Worm (Caenorhabditis elegans) whole organism, L4 larva: ENCODE measurements around the gene mig-32.

Experiments used
- F26F4.8 ChIP-seq: fragments of 200-800 bp; sonication (Bioruptor generic); conservative IDR thresholded peaks from 2 replicates; pipeline ENCODE4 v1.3.6; 2022; ENCODE audit warnings: missing genetic modification characterization, missing compliant biosample characterization
- F44E2.7 ChIP-seq: fragments of 200-800 bp; sonication (Bioruptor generic); IDR thresholded peaks from 2 replicates; pipeline ENCODE4 v2.1.2; 2022; ENCODE audit warnings: missing genetic modification characterization, missing compliant biosample characterization
- Y105C5A.15 ChIP-seq: fragments of 200-800 bp; sonication (Bioruptor generic); IDR thresholded peaks from 2 replicates; pipeline ENCODE4 v1.3.6; 2022; ENCODE audit warnings: missing genetic modification characterization, missing compliant biosample characterization
- Y48G9A.11 ChIP-seq: fragments of 200-800 bp; sonication (Bioruptor generic); IDR thresholded peaks from 2 replicates; pipeline ENCODE4 v1.3.6; 2022; ENCODE audit warnings: missing genetic modification reagents, missing genetic modification characterization, missing compliant biosample characterization
- Y5F2A.4 ChIP-seq: fragments of 200-800 bp; sonication (Bioruptor generic); optimal IDR thresholded peaks from 2 replicates; lab custom pipeline; 2018; ENCODE audit warnings: mild to moderate bottlenecking, missing genetic modification characterization, missing compliant biosample characterization
- ZK337.2 ChIP-seq: fragments of 200-800 bp; sonication (Bioruptor generic); IDR thresholded peaks from 2 replicates; pipeline ENCODE4 v1.3.6; 2022; ENCODE audit warnings: missing genetic modification reagents, missing genetic modification characterization, missing compliant biosample characterization
- aha-1 ChIP-seq: fragments of 150-350 bp; peaks from one replicate; lab custom pipeline; 2014; ENCODE audit warnings: missing biosample characterization, missing genetic modification characterization
- ama-1 ChIP-seq: fragments of 150-350 bp; optimal IDR thresholded peaks from 2 replicates; lab custom pipeline; 2014; ENCODE audit warnings: inconsistent platforms, mixed read lengths
- attf-4 ChIP-seq: sonication (generic microtip); optimal IDR thresholded peaks from 3 replicates; lab custom pipeline; 2017; ENCODE audit warnings: missing biosample characterization, missing genetic modification characterization
- cey-2 ChIP-seq: sonication (generic microtip); optimal IDR thresholded peaks from 3 replicates; lab custom pipeline; 2017; ENCODE audit warnings: missing genetic modification characterization, mild to moderate bottlenecking, missing compliant biosample characterization, antibody characterized with exemption, borderline replicate concordance; ENCODE audit not compliant: insufficient read depth
- daf-16 ChIP-seq, 3 experiments: sonication (generic microtip); optimal IDR thresholded peaks; 2 replicates each; lab custom pipeline; 2016 to 2017; ENCODE audit warnings: missing genetic modification characterization in 3 of 3, missing genetic modification reagents in 3 of 3, mild to moderate bottlenecking in 2 of 3, missing compliant biosample characterization in 2 of 3, missing biosample characterization in 1 of 3, moderate library complexity in 1 of 3
- daf-19 ChIP-seq: fragments of 200-800 bp; sonication (Bioruptor generic); conservative IDR thresholded peaks from 2 replicates; pipeline ENCODE4 v1.3.6; 2022; ENCODE audit warnings: missing genetic modification characterization, missing compliant biosample characterization
- dmd-8 ChIP-seq: fragments of 200-800 bp; sonication (Bioruptor generic); IDR thresholded peaks from 2 replicates; pipeline ENCODE4 v1.3.6; 2022; ENCODE audit warnings: missing genetic modification characterization, missing compliant biosample characterization
- dpl-1 ChIP-seq: fragments of 150-350 bp; optimal IDR thresholded peaks from 2 replicates; lab custom pipeline; 2014; ENCODE audit warnings: missing biosample characterization, missing genetic modification reagents, missing genetic modification characterization
- dve-1 ChIP-seq: sonication (generic microtip); optimal IDR thresholded peaks from 2 replicates; lab custom pipeline; 2017; ENCODE audit warnings: antibody characterized with exemption, mild to moderate bottlenecking, missing genetic modification characterization, missing compliant biosample characterization; ENCODE audit not compliant: insufficient read depth
- fkh-10 ChIP-seq: fragments of 150-350 bp; optimal IDR thresholded peaks from 2 replicates; lab custom pipeline; 2014; ENCODE audit warnings: missing biosample characterization, missing genetic modification reagents, missing genetic modification characterization
- fos-1 ChIP-seq: fragments of 150-350 bp; optimal IDR thresholded peaks from 2 replicates; lab custom pipeline; 2014; ENCODE audit warnings: missing biosample characterization, missing genetic modification characterization
- hlh-30 ChIP-seq: sonication (generic microtip); optimal IDR thresholded peaks from 2 replicates; lab custom pipeline; 2017; ENCODE audit warnings: antibody characterized with exemption, mild to moderate bottlenecking, missing genetic modification characterization, missing compliant biosample characterization; ENCODE audit not compliant: insufficient read depth
- hmg-1.1 ChIP-seq: fragments of 200-800 bp; sonication (Bioruptor generic); IDR thresholded peaks from 2 replicates; pipeline ENCODE4 v1.3.6; 2022; ENCODE audit warnings: missing genetic modification reagents, missing genetic modification characterization, missing compliant biosample characterization
- lin-1 ChIP-seq: fragments of 200-800 bp; sonication (Bioruptor generic); IDR thresholded peaks from 2 replicates; pipeline ENCODE4 v1.3.6; 2022; ENCODE audit warnings: missing genetic modification reagents, missing genetic modification characterization, missing compliant biosample characterization
- lin-15B ChIP-seq: fragments of 150-350 bp; sonication (generic microtip); optimal IDR thresholded peaks from 3 replicates; lab custom pipeline; 2014; ENCODE audit warnings: missing biosample characterization, missing genetic modification characterization
- lin-38 ChIP-seq: fragments of 200-800 bp; sonication (Bioruptor generic); IDR thresholded peaks from 2 replicates; pipeline ENCODE4 v1.3.6; 2022; ENCODE audit warnings: missing genetic modification reagents, missing genetic modification characterization, missing compliant biosample characterization
- lir-3 ChIP-seq: sonication (generic microtip); optimal IDR thresholded peaks from 2 replicates; lab custom pipeline; 2016; ENCODE audit warnings: mild to moderate bottlenecking, missing genetic modification characterization, missing compliant biosample characterization
- lsy-2 ChIP-seq, 2 experiments: fragments of 150-350 bp in 1 of 2; sonication (generic microtip) in 1 of 2; optimal IDR thresholded peaks; 2 replicates each; lab custom pipeline; 2014 to 2017; ENCODE audit warnings: missing biosample characterization in 2 of 2, missing genetic modification characterization in 2 of 2
- madf-5 ChIP-seq, 2 experiments: fragments of 200-800 bp; sonication (Bioruptor generic); IDR thresholded peaks; 2 replicates each; pipeline ENCODE4 v1.3.6; 2022; ENCODE audit warnings: missing compliant biosample characterization in 2 of 2, missing genetic modification characterization in 2 of 2
- mdl-1 ChIP-seq, 2 experiments: fragments of 150-350 bp in 1 of 2; sonication (generic microtip) in 1 of 2; optimal IDR thresholded peaks; 2 replicates each; lab custom pipeline; 2014 to 2017; ENCODE audit warnings: missing biosample characterization in 2 of 2, missing genetic modification characterization in 2 of 2
- mep-1 ChIP-seq: fragments of 150-350 bp; sonication (generic microtip); optimal IDR thresholded peaks from 3 replicates; lab custom pipeline; 2014; ENCODE audit warnings: missing biosample characterization, missing genetic modification characterization
- mes-2 ChIP-seq: sonication (generic microtip); optimal IDR thresholded peaks from 2 replicates; lab custom pipeline; 2016; ENCODE audit warnings: missing genotype, mild to moderate bottlenecking, missing genetic modification characterization, missing compliant biosample characterization; ENCODE audit not compliant: poor library complexity, severe bottlenecking
- nhr-111 ChIP-seq: fragments of 200-800 bp; sonication (Bioruptor generic); optimal IDR thresholded peaks from 2 replicates; lab custom pipeline; 2018; ENCODE audit warnings: mild to moderate bottlenecking, missing genetic modification characterization, missing compliant biosample characterization
- nhr-25 ChIP-seq: sonication (generic microtip); optimal IDR thresholded peaks from 2 replicates; lab custom pipeline; 2017; ENCODE audit warnings: missing genetic modification characterization, mild to moderate bottlenecking, missing compliant biosample characterization, antibody characterized with exemption, moderate library complexity, borderline replicate concordance; ENCODE audit not compliant: insufficient read depth
- nhr-28 ChIP-seq: fragments of 150-350 bp; optimal IDR thresholded peaks from 2 replicates; lab custom pipeline; 2014; ENCODE audit warnings: missing biosample characterization, missing genetic modification characterization
- nhr-41 ChIP-seq: fragments of 200-800 bp; sonication (Bioruptor generic); IDR thresholded peaks from 2 replicates; pipeline ENCODE4 v1.3.6; 2022; ENCODE audit warnings: missing genetic modification reagents, missing genetic modification characterization, missing compliant biosample characterization
- nhr-48 ChIP-seq: sonication (generic microtip); optimal IDR thresholded peaks from 2 replicates; lab custom pipeline; 2016; ENCODE audit warnings: mild to moderate bottlenecking, missing genetic modification characterization, missing compliant biosample characterization
- nhr-6 ChIP-seq: fragments of 150-350 bp; optimal IDR thresholded peaks from 2 replicates; lab custom pipeline; 2014; ENCODE audit warnings: missing biosample characterization, missing genetic modification characterization
- pha-4 ChIP-seq, 2 experiments: fragments of 150-350 bp in 1 of 2; fragments of 200-800 bp in 1 of 2; sonication (Bioruptor generic) in 1 of 2; IDR thresholded peaks in 1 of 2; optimal IDR thresholded peaks in 1 of 2; 2 replicates each; pipeline versions ENCODE4 v1.3.6 to Lab custom; 2014 to 2022; ENCODE audit warnings: missing genetic modification characterization in 2 of 2, missing genetic modification reagents in 2 of 2, missing biosample characterization in 1 of 2, missing compliant biosample characterization in 1 of 2
- pqm-1 ChIP-seq: sonication (generic microtip); optimal IDR thresholded peaks from 2 replicates; lab custom pipeline; 2017; ENCODE audit warnings: missing biosample characterization, missing genetic modification characterization
- rbr-2 ChIP-seq: sonication (generic microtip); optimal IDR thresholded peaks from 2 replicates; lab custom pipeline; 2016; ENCODE audit warnings: missing genotype, missing genetic modification characterization, missing compliant biosample characterization
- spr-1 ChIP-seq: sonication (generic microtip); optimal IDR thresholded peaks from 2 replicates; lab custom pipeline; 2016; ENCODE audit warnings: mild to moderate bottlenecking, missing genetic modification characterization, missing compliant biosample characterization
- tag-97 ChIP-seq: fragments of 200-800 bp; sonication (Bioruptor generic); IDR thresholded peaks from 2 replicates; pipeline ENCODE4 v1.3.6; 2022; ENCODE audit warnings: missing genetic modification characterization, missing compliant biosample characterization
- unc-130 ChIP-seq: sonication (generic microtip); optimal IDR thresholded peaks from 2 replicates; lab custom pipeline; 2016; ENCODE audit warnings: missing genetic modification reagents, missing genetic modification characterization, missing compliant biosample characterization
- zip-2 ChIP-seq: fragments of 150-350 bp; optimal IDR thresholded peaks from 2 replicates; lab custom pipeline; 2014; ENCODE audit warnings: missing biosample characterization, missing genetic modification characterization

The mig-32 gene

DNA sequence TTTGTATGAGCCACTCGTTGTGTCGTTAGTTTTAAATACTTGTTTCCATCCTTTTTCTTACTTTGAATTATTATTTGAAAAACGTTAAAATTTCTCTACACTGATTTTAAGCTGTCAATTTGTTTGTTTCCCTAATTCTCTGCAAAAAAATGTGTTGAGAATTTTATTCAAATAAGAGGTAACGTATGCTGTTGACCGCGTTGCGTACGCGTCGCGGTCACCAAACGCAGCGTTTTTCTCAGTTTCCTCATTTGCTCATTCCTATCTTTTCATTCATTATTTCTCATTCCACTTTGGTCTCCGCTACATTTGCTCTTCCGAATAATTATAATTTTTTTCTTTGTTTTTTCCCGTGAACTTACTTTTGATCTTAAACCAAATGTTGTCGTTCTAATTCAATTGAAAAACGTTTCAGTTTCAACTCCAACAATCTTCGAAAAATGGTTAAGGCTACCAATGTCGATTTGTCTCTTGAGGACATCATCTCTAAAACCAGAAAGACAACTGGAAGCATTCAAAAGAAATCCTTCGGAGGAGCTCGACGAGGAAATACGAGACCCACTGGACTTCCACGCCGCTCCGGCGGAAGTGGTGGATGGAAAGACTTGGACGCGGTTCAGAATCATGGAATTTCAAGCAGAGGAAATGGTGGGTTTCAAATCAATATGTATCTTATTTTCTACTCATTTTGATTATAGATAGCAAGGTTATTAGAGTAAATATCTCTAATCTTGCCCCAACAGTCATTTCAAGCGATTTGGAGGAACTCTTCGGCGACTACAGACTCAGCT, 31.1 kb upstream of the mig-32 start, which contains the start of gene aly-3 (continued):
- TF ChIP-seq hlh-30 (tag; lab: Kevin White, UChicago) (no peak), daf-19 (no peak), nhr-41 (no peak), pqm-1 (tag; lab: Kevin White, UChicago) (no peak), mep-1 (tag; lab: Kevin White, UChicago) (peak; percentile 47), aha-1 (peak; percentile 92), lin-1 (GFP tag; lab: Robert Waterston, UW) (no peak), ZK337.2 (GFP tag; lab: Robert Waterston, UW) (no peak)

DNA sequence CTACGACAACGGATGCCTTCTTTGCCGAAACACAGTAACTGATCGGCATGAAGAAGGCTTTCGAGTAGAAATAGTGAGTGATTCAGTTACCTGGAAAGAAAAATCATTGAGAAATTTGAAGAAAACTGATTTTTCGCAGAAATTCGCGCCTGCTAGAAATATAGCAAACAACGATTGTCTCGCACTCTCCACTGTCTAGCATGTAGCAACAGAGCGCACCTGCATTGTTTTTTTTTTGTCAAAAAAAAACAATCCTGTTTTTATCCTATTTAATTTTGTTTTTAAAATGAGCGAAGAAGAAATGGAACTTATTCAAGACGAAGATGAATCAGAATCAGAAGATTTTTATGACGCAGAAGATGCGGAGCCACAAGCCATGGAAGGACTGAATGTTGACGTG, 29.1 kb upstream of the mig-32 start, which contains the start of the genes ddb-1 and M18.6:
TSS of gene ddb-1 (minus strand) at position 90 of the 400 bp plus-strand sequence.
TSS of gene M18.6 (plus strand) at position 235 of the 400 bp plus-strand sequence.
- TF ChIP-seq mdl-1 (tag; optimal IDR thresholded peaks at IDR 0.05; lab: Kevin White, UChicago): no peak
- no peak for TF ChIP-seq spr-1 (tag; lab: Kevin White, UChicago)
- peak; percentile 25 for TF ChIP-seq nhr-28 (tag; lab: Kevin White, UChicago)
- TF ChIP-seq mes-2 (tag; lab: Kevin White, UChicago): peak; percentile 48
- peak; percentile 24 for TF ChIP-seq dpl-1 (GFP tag; lab: Kevin White, UChicago)
- no peak for TF ChIP-seq Y105C5A.15 (GFP tag; lab: Robert Waterston, UW)
- peak in 1 of 2 experiments; percentile 56 for TF ChIP-seq lsy-2 (tag; optimal IDR thresholded peaks at IDR 0.05; lab: Kevin White, UChicago)
- no peak for TF ChIP-seq pha-4 (GFP tag; IDR thresholded peaks at IDR 0.05; lab: Robert Waterston, UW)
- peak; percentile 19 for TF ChIP-seq pha-4 (tag; optimal IDR thresholded peaks at IDR 0.05; lab: Kevin White, UChicago)
- no peak for TF ChIP-seq lir-3 (tag; lab: Kevin White, UChicago)
- TF ChIP-seq unc-130 (GFP tag; lab: Kevin White, UChicago): peak; percentile 70
- 0 out of 2 replicates have a peak, but pooled peaks have one; percentile 15 for TF ChIP-seq hmg-1.1 (GFP tag; lab: Robert Waterston, UW)
- TF ChIP-seq fos-1 (tag; lab: Kevin White, UChicago): no peak
- peak; percentile 26 for TF ChIP-seq dve-1 (tag; lab: Kevin White, UChicago)
- TF ChIP-seq F26F4.8 (GFP tag; lab: Robert Waterston, UW): no peak
- no peak for TF ChIP-seq tag-97 (GFP tag; lab: Robert Waterston, UW)
- TF ChIP-seq nhr-48: no peak
- TF ChIP-seq mep-1 (tag; lab: Kevin White, UChicago): peak; percentile 22
- TF ChIP-seq daf-16 (GFP tag; optimal IDR thresholded peaks at IDR 0.05; lab: Kevin White, UChicago): no peak
- TF ChIP-seq daf-16 (tag; optimal IDR thresholded peaks at IDR 0.05; lab: Kevin White, UChicago): peak; percentile 41
- peak; percentile 50 for TF ChIP-seq nhr-6 (tag; lab: Kevin White, UChicago)
- TF ChIP-seq hlh-30 (tag; lab: Kevin White, UChicago): peak; percentile 3
- TF ChIP-seq lin-38: peak; percentile 93

DNA sequence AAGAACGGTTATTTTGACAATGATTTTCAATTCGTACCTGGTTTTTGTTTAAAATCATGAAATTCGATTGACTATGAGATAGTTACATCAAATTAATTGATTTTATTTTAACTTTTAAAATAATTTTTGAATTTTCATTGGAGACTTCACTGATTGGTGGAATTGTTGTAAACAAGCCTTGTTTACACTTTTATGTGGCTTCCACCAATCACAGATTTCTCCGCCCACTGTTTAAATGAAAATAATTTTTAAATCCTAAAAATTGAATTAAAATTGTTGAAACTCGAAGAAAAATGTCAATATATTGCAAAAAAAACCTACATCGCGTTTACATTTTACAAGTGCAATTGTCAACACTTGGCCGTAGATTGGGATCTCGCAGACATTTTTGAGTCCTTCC, 28.5 kb upstream of the mig-32 start:
- TF ChIP-seq aha-1: peak; percentile 79
- TF ChIP-seq nhr-111 (GFP tag; lab: Kevin White, UChicago): no peak

ce11 chrIV:12114498-12114897, 22.5 kb upstream of the mig-32 start:
- TF ChIP-seq fkh-10 (GFP tag; lab: Kevin White, UChicago) (peak; percentile 50), rbr-2 (tag; lab: Kevin White, UChicago) (peak; percentile 6), dpl-1 (GFP tag; lab: Kevin White, UChicago) (no peak), Y5F2A.4 (GFP tag; lab: Kevin White, UChicago) (no peak), zip-2 (tag; lab: Kevin White, UChicago) (no peak), madf-5 (GFP tag; IDR thresholded peaks at IDR 0.05; lab: Robert Waterston, UW) (no peak), spr-1 (tag; lab: Kevin White, UChicago) (no peak), cey-2 (no peak), Y48G9A.11 (no peak), dmd-8 (GFP tag; lab: Robert Waterston, UW) (no peak), F44E2.7 (no peak), hlh-30 (tag; lab: Kevin White, UChicago) (peak; percentile 34), mep-1 (tag; lab: Kevin White, UChicago) (peak; percentile 17), ama-1 (lab: Kevin White, UChicago) (peak; percentile 29), attf-4 (tag; lab: Kevin White, UChicago) (no peak), nhr-28 (tag; lab: Kevin White, UChicago) (no peak), lsy-2 (tag; optimal IDR thresholded peaks at IDR 0.05; lab: Kevin White, UChicago) (peak in 1 of 2 experiments; percentile 32), nhr-25 (tag; lab: Kevin White, UChicago) (no peak), F26F4.8 (GFP tag; lab: Robert Waterston, UW) (no peak), lin-15B (tag; lab: Kevin White, UChicago) (no peak)
